Worm (Caenorhabditis elegans) whole organism, early embryonic: Measurements from ENCODE around the gene appg-2.

Experiments used
- F13C5.2 ChIP-seq: sonication (generic microtip); optimal IDR thresholded peaks from 2 replicates; lab custom pipeline; 2017; ENCODE audit warnings: mild to moderate bottlenecking, missing genetic modification characterization, inconsistent platforms, missing compliant biosample characterization
- ceh-36 ChIP-seq: sonication (generic microtip); optimal IDR thresholded peaks from 2 replicates; lab custom pipeline; 2016; ENCODE audit warnings: missing genetic modification characterization, inconsistent platforms, missing compliant biosample characterization
- ets-7 ChIP-seq: sonication (generic microtip); optimal IDR thresholded peaks from 2 replicates; lab custom pipeline; 2016; ENCODE audit warnings: missing genotype, missing genetic modification characterization, missing compliant biosample characterization
- pes-1 ChIP-seq: fragments of 200-800 bp; sonication (Bioruptor generic); IDR thresholded peaks from 2 replicates; pipeline ENCODE4 v1.3.6; 2022; ENCODE audit warnings: missing genetic modification reagents, missing genetic modification characterization, missing compliant biosample characterization
- tbx-11 ChIP-seq: fragments of 200-800 bp; sonication (Bioruptor generic); IDR thresholded peaks from 2 replicates; pipeline ENCODE4 v1.3.6; 2022; ENCODE audit warnings: missing genetic modification characterization, missing compliant biosample characterization
- tbx-37 ChIP-seq: fragments of 200-800 bp; sonication (Bioruptor generic); conservative IDR thresholded peaks from 2 replicates; pipeline ENCODE4 v1.3.6; 2022; ENCODE audit warnings: missing genetic modification reagents, missing genetic modification characterization, missing compliant biosample characterization
- tra-4 ChIP-seq: sonication (generic microtip); optimal IDR thresholded peaks from 2 replicates; lab custom pipeline; 2017; ENCODE audit warnings: missing genetic modification characterization, missing compliant biosample characterization

- TF ChIP-seq ets-7 (tag; lab: Kevin White, UChicago) (no peak), F13C5.2 (tag; lab: Kevin White, UChicago) (no peak), tra-4 (tag; lab: Kevin White, UChicago) (no peak), pes-1 (GFP tag; lab: Robert Waterston, UW) (no peak), tbx-37 (GFP tag; lab: Robert Waterston, UW) (no peak), ceh-36 (tag; lab: Kevin White, UChicago) (no peak), tbx-11 (GFP tag; lab: Robert Waterston, UW) (no peak)
Observed at ce11 chrII:8776504-8776903, 24.4 kb upstream of the appg-2 start.
